Worm (Caenorhabditis elegans): Measurements from ENCODE around the gene F53A9.8.

The F53A9.8 gene

DNA sequence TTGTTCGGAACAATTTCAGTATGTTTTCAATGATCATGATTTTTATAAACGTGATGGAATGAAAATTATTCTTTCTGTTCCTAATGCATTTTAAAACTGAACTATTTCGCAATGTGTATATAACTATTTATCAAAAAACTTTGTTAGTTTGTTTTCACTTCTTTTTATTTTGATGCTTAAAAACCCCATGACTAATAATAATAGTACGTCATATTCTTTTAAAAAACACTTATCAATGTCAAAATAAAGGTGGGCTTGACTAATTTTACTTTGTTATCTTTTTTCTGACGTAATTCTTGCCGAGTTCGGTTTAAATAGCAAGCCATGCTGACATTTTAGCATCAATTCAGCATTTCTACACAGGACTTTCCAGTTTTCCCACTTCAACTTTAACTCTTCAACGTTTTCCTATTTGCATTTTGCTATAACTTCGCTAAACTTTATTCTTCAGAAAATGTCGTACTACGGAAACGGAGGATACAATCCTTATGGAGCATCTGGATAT lies 7.5 kb downstream of the F53A9.8 start, which contains the start of gene F53A9.1:
F53A9.1 (plus strand) TSS at position 455 of the 505 bp plus-strand sequence.
- TF ChIP-seq cog-1 (tag; optimal IDR thresholded peaks at IDR 0.05): no peak

DNA sequence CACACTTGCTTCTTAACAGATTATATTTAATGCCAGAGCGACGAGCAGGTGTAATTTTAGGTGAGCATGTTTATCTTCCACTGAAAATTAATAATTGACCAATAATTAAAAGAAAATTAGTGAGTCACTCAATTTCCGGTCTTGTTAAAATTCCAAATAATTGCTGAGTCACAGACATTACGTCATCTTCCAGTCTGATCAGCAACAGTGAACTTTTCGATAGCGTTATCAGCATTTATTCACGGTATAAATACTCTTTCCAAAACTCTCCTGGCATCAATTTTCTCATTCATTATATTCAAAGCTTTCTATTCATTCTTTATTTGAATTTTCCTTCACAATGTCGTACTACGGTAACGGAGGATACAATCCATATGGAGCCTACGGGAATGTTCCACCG lies 9.3 kb downstream of the F53A9.8 start, which contains the start of gene kreg-1:
kreg-1 (plus strand) TSS at position 341 of the 400 bp plus-strand sequence.
- no peak for TF ChIP-seq cog-1 (tag; optimal IDR thresholded peaks at IDR 0.05)
- no peak for TF ChIP-seq T22C8.4 (GFP tag; IDR thresholded peaks at IDR 0.05)
- TF ChIP-seq klf-2 (GFP tag; conservative IDR thresholded peaks at IDR 0.05): no peak
- no peak for TF ChIP-seq ref-1 (GFP tag; conservative IDR thresholded peaks at IDR 0.05)
- no peak for TF ChIP-seq med-1 (GFP tag; optimal IDR thresholded peaks at IDR 0.05; ENCODE audit: insufficient read depth)
- no peak for TF ChIP-seq flt-1 (GFP tag; IDR thresholded peaks at IDR 0.05)
- no peak for TF ChIP-seq tab-1 (GFP tag; IDR thresholded peaks at IDR 0.05)
- no peak for TF ChIP-seq ztf-29 (GFP tag; IDR thresholded peaks at IDR 0.05)
- no peak for TF ChIP-seq ztf-23 (GFP tag; IDR thresholded peaks at IDR 0.05)

DNA sequence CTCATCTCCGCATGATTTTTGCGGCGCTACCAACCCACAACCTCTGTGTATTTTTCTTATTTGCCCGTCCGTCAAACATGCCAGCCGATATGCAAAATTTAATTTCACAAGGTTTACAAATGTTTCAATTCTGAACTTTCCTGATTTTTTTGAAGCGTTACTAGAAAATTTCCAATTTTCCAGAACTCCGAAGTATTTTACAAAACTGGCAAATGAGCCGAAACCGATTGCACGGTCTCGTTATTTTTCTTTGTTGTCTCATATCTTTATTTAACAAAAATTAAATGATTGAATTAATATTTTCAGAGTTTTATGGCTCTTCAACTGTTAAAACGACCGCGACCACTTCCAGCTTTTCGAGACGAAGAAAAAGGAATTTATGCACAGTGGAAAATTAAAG lies 10.7 kb downstream of the F53A9.8 start, which contains the start of gene F53A9.3:
F53A9.3 (plus strand) TSS at position 301 of the 400 bp plus-strand sequence.
- TF ChIP-seq flt-1 (GFP tag; IDR thresholded peaks at IDR 0.05) (no peak), ztf-23 (GFP tag; IDR thresholded peaks at IDR 0.05) (no peak), med-1 (GFP tag; optimal IDR thresholded peaks at IDR 0.05; ENCODE audit: insufficient read depth) (no peak), ref-1 (GFP tag; conservative IDR thresholded peaks at IDR 0.05) (no peak), ztf-29 (GFP tag; IDR thresholded peaks at IDR 0.05) (no peak), cog-1 (tag; optimal IDR thresholded peaks at IDR 0.05) (no peak), tab-1 (GFP tag; IDR thresholded peaks at IDR 0.05) (no peak), T22C8.4 (GFP tag; IDR thresholded peaks at IDR 0.05) (no peak), klf-2 (GFP tag; conservative IDR thresholded peaks at IDR 0.05) (no peak)

- TF ChIP-seq med-1 (GFP tag; optimal IDR thresholded peaks at IDR 0.05; ENCODE audit: insufficient read depth): no peak
- TF ChIP-seq T22C8.4 (GFP tag; IDR thresholded peaks at IDR 0.05): no peak
- TF ChIP-seq klf-2 (GFP tag; conservative IDR thresholded peaks at IDR 0.05): no peak
- no peak for TF ChIP-seq cog-1 (tag; optimal IDR thresholded peaks at IDR 0.05)
- TF ChIP-seq ztf-29 (GFP tag; IDR thresholded peaks at IDR 0.05): no peak
- TF ChIP-seq flt-1 (GFP tag; IDR thresholded peaks at IDR 0.05): no peak
- TF ChIP-seq ztf-23 (GFP tag; IDR thresholded peaks at IDR 0.05): no peak
- no peak for TF ChIP-seq tab-1 (GFP tag; IDR thresholded peaks at IDR 0.05)
- TF ChIP-seq ref-1 (GFP tag; conservative IDR thresholded peaks at IDR 0.05): no peak
Observed at ce11 chrX:8704830-8705229, 13.9 kb downstream of the F53A9.8 start.

DNA sequence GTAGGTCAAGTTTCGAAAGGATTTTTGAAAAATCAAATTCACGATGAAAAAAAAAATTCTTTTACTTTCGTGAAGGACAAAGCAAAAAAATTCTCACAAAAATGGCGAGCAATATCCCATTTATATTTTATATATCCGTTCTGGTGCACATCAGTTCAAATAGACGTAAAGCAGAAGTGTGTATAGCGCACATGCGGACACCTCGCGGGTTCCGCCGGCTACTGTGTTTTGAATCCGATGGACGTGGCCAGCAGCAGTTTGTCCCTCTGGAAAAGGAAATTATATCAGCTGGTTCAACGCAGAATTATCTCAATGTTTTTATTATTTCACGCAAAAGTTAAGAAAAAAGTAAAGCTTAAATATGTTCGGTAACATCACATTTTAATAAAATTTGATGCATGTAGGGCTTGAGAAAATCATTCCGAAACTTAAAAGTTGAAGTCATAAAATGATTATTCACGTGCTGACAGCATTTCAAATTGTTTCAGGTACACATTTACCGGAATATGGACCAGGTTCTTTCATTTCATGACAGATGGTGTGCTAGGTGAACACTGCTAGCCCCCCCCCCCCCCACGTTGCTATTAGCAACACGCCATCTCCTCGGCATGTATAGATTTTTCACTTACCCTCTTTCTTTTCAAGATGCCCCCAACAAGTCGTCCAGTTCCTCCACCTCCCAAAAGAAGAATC lies 14.9 kb downstream of the F53A9.8 start, which contains the start of gene jbts-14:
jbts-14 (plus strand) TSS at position 643 of the 693 bp plus-strand sequence.
- TF ChIP-seq tab-1 (GFP tag; IDR thresholded peaks at IDR 0.05) (no peak), cog-1 (tag; optimal IDR thresholded peaks at IDR 0.05) (no peak), med-1 (GFP tag; optimal IDR thresholded peaks at IDR 0.05; ENCODE audit: insufficient read depth) (no peak), ztf-23 (GFP tag; IDR thresholded peaks at IDR 0.05) (no peak), ztf-29 (GFP tag; IDR thresholded peaks at IDR 0.05) (no peak), ref-1 (GFP tag; conservative IDR thresholded peaks at IDR 0.05) (no peak), T22C8.4 (GFP tag; IDR thresholded peaks at IDR 0.05) (no peak), flt-1 (GFP tag; IDR thresholded peaks at IDR 0.05) (no peak), klf-2 (GFP tag; conservative IDR thresholded peaks at IDR 0.05) (no peak)

- TF ChIP-seq T22C8.4 (GFP tag; IDR thresholded peaks at IDR 0.05) (no peak), tab-1 (GFP tag; IDR thresholded peaks at IDR 0.05) (no peak), ref-1 (GFP tag; conservative IDR thresholded peaks at IDR 0.05) (no peak), cog-1 (tag; optimal IDR thresholded peaks at IDR 0.05) (no peak), klf-2 (GFP tag; conservative IDR thresholded peaks at IDR 0.05) (no peak), ztf-23 (GFP tag; IDR thresholded peaks at IDR 0.05) (no peak), med-1 (GFP tag; optimal IDR thresholded peaks at IDR 0.05; ENCODE audit: insufficient read depth) (no peak), ztf-29 (GFP tag; IDR thresholded peaks at IDR 0.05) (no peak), flt-1 (GFP tag; IDR thresholded peaks at IDR 0.05) (no peak)
Observed at ce11 chrX:8697517-8697916, 21.2 kb downstream of the F53A9.8 start, which contains the start of gene frpr-8. frpr-8 (plus strand) TSS chrX:8697817.

DNA sequence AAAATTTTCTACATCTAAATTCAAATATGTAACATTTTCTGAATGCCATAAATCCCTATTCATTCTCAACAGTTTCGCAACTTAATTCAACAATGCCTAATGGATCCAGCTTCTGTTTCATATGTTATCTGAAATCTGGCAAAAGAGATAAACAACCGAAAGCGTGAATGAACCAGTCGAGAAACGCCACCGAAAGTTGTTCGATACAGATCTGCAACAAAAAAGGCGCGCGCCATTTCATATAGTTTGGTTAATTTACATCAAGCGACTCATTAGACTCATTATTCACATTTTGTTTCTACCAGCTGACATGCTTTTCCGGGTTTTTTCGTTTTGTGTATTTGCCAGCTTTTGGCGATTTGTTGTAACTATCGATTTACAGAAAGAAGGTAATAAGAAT lies 37.1 kb downstream of the F53A9.8 start, which contains the start of gene K09E2.1:
K09E2.1 (plus strand) TSS at position 301 of the 400 bp plus-strand sequence.
- TF ChIP-seq flt-1 (GFP tag; IDR thresholded peaks at IDR 0.05): no peak
- no peak for TF ChIP-seq med-1 (GFP tag; optimal IDR thresholded peaks at IDR 0.05; ENCODE audit: insufficient read depth)
- TF ChIP-seq cog-1 (tag; optimal IDR thresholded peaks at IDR 0.05): no peak
- TF ChIP-seq ztf-23 (GFP tag; IDR thresholded peaks at IDR 0.05): no peak
- TF ChIP-seq ztf-29 (GFP tag; IDR thresholded peaks at IDR 0.05): no peak

DNA sequence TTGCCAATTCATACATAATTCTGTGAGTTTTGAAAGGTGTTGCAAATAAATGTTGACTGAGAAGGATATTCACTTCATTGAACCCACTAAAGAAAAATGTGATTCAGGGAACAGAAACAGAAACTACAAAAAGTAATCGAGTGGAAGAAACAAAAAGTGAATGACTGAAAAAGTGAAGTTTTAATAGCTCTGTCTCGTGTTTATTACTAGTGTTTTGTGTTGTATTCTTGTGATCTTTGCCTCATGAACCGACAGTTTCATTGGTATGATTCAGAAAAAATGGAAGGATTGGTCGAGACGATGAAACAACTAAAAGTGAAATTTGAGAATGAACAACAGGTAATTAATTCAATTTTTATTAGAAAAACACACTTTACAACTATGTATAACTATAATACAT lies 40.8 kb downstream of the F53A9.8 start:
- TF ChIP-seq klf-2 (GFP tag; conservative IDR thresholded peaks at IDR 0.05): no peak
- no peak for TF ChIP-seq med-1 (GFP tag; optimal IDR thresholded peaks at IDR 0.05; ENCODE audit: insufficient read depth)
- TF ChIP-seq ref-1 (GFP tag; conservative IDR thresholded peaks at IDR 0.05): no peak
- no peak for TF ChIP-seq cog-1 (tag; optimal IDR thresholded peaks at IDR 0.05)
- TF ChIP-seq T22C8.4 (GFP tag; IDR thresholded peaks at IDR 0.05): no peak
- no peak for TF ChIP-seq tab-1 (GFP tag; IDR thresholded peaks at IDR 0.05)
- TF ChIP-seq ztf-29 (GFP tag; IDR thresholded peaks at IDR 0.05): no peak
- no peak for TF ChIP-seq ztf-23 (GFP tag; IDR thresholded peaks at IDR 0.05)
- no peak for TF ChIP-seq flt-1 (GFP tag; IDR thresholded peaks at IDR 0.05)

ce11 chrX:8677320-8677719 lies 41.4 kb downstream of the F53A9.8 start:
- TF ChIP-seq flt-1 (GFP tag; IDR thresholded peaks at IDR 0.05): no peak
- no peak for TF ChIP-seq ztf-23 (GFP tag; IDR thresholded peaks at IDR 0.05)
- no peak for TF ChIP-seq klf-2 (GFP tag; conservative IDR thresholded peaks at IDR 0.05)
